Fruit fly (Drosophila melanogaster): ENCODE measurements around the gene CG2111.

DNA sequence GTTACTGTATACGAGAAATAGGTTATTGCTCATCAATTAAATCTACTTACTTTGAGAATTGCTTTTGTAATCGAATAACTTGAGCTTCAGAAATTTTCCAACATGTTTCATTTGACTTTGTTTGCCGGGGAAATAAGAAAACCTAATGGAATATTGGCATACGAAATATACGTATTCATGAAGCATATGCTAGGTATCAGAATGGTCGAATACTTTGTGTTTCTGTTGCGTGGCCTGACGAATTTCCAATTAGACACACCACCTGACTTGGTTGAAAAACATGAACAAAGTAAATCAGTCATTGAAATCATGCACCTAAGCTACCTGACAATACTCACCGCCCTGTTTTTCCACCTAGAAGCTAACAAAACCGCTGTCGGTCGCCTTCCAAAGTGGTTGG lies at the start of gene CG2111:
- no peak for TF ChIP-seq usp (GFP tag; optimal IDR thresholded peaks at IDR 0.05)
- no peak for TF ChIP-seq br (GFP tag; optimal IDR thresholded peaks at IDR 0.05)
- no peak for TF ChIP-seq Myc (optimal IDR thresholded peaks at IDR 0.05)
- no peak for TF ChIP-seq psq (GFP tag; optimal IDR thresholded peaks at IDR 0.05)
- TF ChIP-seq foxo (GFP tag; optimal IDR thresholded peaks at IDR 0.05): no peak
- TF ChIP-seq rgr (GFP tag; optimal IDR thresholded peaks at IDR 0.05): no peak
- TF ChIP-seq Dif (GFP tag; optimal IDR thresholded peaks at IDR 0.05; ENCODE audit: partially characterized antibody): no peak
- no peak for TF ChIP-seq sage (GFP tag; optimal IDR thresholded peaks at IDR 0.05)

Data from whole organism, wandering third instar larva.